Fruit fly (Drosophila melanogaster) whole organism, embryonic: ENCODE measurements around the gene Gnmt.
"Not testable (repeated sequence)": the region's sequence is repeated elsewhere in the genome, so short reads cannot be mapped to it uniquely, and the experiment has no call there.

Experiments used
- Atf-2 ChIP-seq: fragments of 200-800 bp; sonication (Bioruptor generic); optimal IDR thresholded peaks from 2 replicates; lab custom pipeline; 2016; ENCODE audit warnings: missing biosample characterization, missing genetic modification characterization
- CG1024 ChIP-seq: fragments of 200-800 bp; sonication (Bioruptor generic); IDR thresholded peaks from 2 replicates; pipeline ENCODE4 v1.3.6; 2022; ENCODE audit warnings: missing biosample characterization, missing genetic modification characterization
- CG10366 ChIP-seq: fragments of 200-800 bp; sonication (Bioruptor generic); IDR thresholded peaks from 2 replicates; pipeline ENCODE4 v1.3.6; 2022; ENCODE audit warnings: missing biosample characterization, missing genetic modification characterization
- CG11093 ChIP-seq: fragments of 200-800 bp; sonication (Bioruptor generic); IDR thresholded peaks from 3 replicates; pipeline ENCODE4 v1.3.6; 2022; ENCODE audit warnings: missing biosample characterization, missing genetic modification characterization
- CG14441 ChIP-seq: fragments of 200-800 bp; sonication (Bioruptor generic); IDR thresholded peaks from 2 replicates; pipeline ENCODE4 v1.3.6; 2022; ENCODE audit warnings: missing biosample characterization, missing genetic modification characterization
- CG14710 ChIP-seq: fragments of 200-800 bp; sonication (Bioruptor generic); optimal IDR thresholded peaks from 3 replicates; lab custom pipeline; 2019; ENCODE audit warnings: missing biosample characterization, mild to moderate bottlenecking, missing genetic modification characterization, moderate library complexity
- CG17802 ChIP-seq: fragments of 200-800 bp; sonication (Bioruptor generic); optimal IDR thresholded peaks from 2 replicates; lab custom pipeline; 2018; ENCODE audit warnings: missing biosample characterization, mild to moderate bottlenecking, missing genetic modification characterization, moderate library complexity
- CG33213 ChIP-seq: fragments of 200-800 bp; sonication (Bioruptor generic); optimal IDR thresholded peaks from 3 replicates; lab custom pipeline; 2016; ENCODE audit warnings: missing biosample characterization, missing genetic modification characterization
- CG6272 ChIP-seq: fragments of 200-800 bp; sonication (Bioruptor generic); IDR thresholded peaks from 2 replicates; pipeline ENCODE4 v1.3.6; 2022; ENCODE audit warnings: missing biosample characterization, missing genetic modification characterization
- CG7357 ChIP-seq: fragments of 200-800 bp; sonication (Bioruptor generic); IDR thresholded peaks from 3 replicates; pipeline ENCODE4 v1.3.6; 2022; ENCODE audit warnings: missing biosample characterization, missing genetic modification characterization
- CG8359 ChIP-seq: fragments of 200-800 bp; sonication (Bioruptor generic); optimal IDR thresholded peaks from 2 replicates; lab custom pipeline; 2017; ENCODE audit warnings: missing biosample characterization, mild to moderate bottlenecking, missing genetic modification characterization, borderline replicate concordance
- CG9932 ChIP-seq: fragments of 200-800 bp; sonication (Bioruptor generic); IDR thresholded peaks from 2 replicates; pipeline ENCODE4 v1.3.6; 2022; ENCODE audit warnings: missing biosample characterization, missing genetic modification characterization
- Dfd ChIP-seq, 2 experiments: fragments of >200 bp; optimal IDR thresholded peaks; 2 replicates each; lab custom pipeline; 2017; ENCODE audit warnings: missing biosample characterization in 2 of 2, missing genetic modification characterization in 2 of 2
- Dref ChIP-seq: fragments of 200-800 bp; sonication (Bioruptor generic); IDR thresholded peaks from 2 replicates; pipeline ENCODE4 v1.3.6; 2022; ENCODE audit warnings: missing biosample characterization, missing genetic modification characterization
- Ets65A ChIP-seq: fragments of 200-800 bp; sonication (Bioruptor generic); peaks from one replicate; lab custom pipeline; 2016; ENCODE audit warnings: missing biosample characterization, missing genetic modification characterization
- Gug ChIP-seq: fragments of 200-800 bp; sonication (Bioruptor generic); IDR thresholded peaks from 4 replicates; pipeline ENCODE4 v1.3.6; 2022; ENCODE audit warnings: missing biosample characterization, missing genetic modification characterization
- H2.0 ChIP-seq: fragments of 200-800 bp; sonication (Bioruptor generic); IDR thresholded peaks from 2 replicates; pipeline ENCODE4 v1.3.6; 2022; ENCODE audit warnings: missing biosample characterization, missing genetic modification characterization
- Hmr ChIP-seq: fragments of 200-800 bp; sonication (Bioruptor generic); optimal IDR thresholded peaks from 3 replicates; lab custom pipeline; 2017; ENCODE audit warnings: mild to moderate bottlenecking, missing biosample characterization, missing genetic modification reagents, missing genetic modification characterization
- Hr3 ChIP-seq: fragments of 200-800 bp; sonication (Bioruptor generic); optimal IDR thresholded peaks from 3 replicates; lab custom pipeline; 2016; ENCODE audit warnings: missing biosample characterization, missing genetic modification characterization
- Hr78 ChIP-seq, 2 experiments: fragments of 200-800 bp in 1 of 2; fragments of >200 bp in 1 of 2; sonication (Bioruptor generic) in 1 of 2; optimal IDR thresholded peaks; 2 replicates each; lab custom pipeline; 2017 to 2019; ENCODE audit warnings: missing biosample characterization in 2 of 2, missing genetic modification characterization in 2 of 2, mild to moderate bottlenecking in 1 of 2, moderate library complexity in 1 of 2
- Lhr ChIP-seq: fragments of 200-800 bp; sonication (Bioruptor generic); optimal IDR thresholded peaks from 3 replicates; lab custom pipeline; 2017; ENCODE audit warnings: mild to moderate bottlenecking, missing biosample characterization, missing genetic modification reagents, missing genetic modification characterization
- MBD-R2 ChIP-seq: fragments of 200-800 bp; sonication (Bioruptor generic); IDR thresholded peaks from 2 replicates; pipeline ENCODE4 v1.3.6; 2022; ENCODE audit warnings: missing biosample characterization, missing genetic modification characterization
- Med ChIP-seq: fragments of 200-800 bp; sonication (Bioruptor generic); peaks from one replicate; lab custom pipeline; 2016; ENCODE audit warnings: missing biosample characterization, missing genetic modification characterization, mild to moderate bottlenecking, inconsistent platforms, moderate library complexity
- Myb ChIP-seq: fragments of 200-800 bp; sonication (Bioruptor generic); optimal IDR thresholded peaks from 2 replicates; lab custom pipeline; 2016; ENCODE audit warnings: missing biosample characterization, missing genetic modification characterization
- Pdp1 ChIP-seq, 2 experiments: fragments of 200-800 bp; sonication (Bioruptor generic); optimal IDR thresholded peaks; 3 replicates each; lab custom pipeline; 2016; ENCODE audit warnings: missing biosample characterization in 2 of 2, missing genetic modification characterization in 2 of 2, mild to moderate bottlenecking in 1 of 2, moderate library complexity in 1 of 2
- Ptx1 ChIP-seq: fragments of 200-800 bp; sonication (Bioruptor generic); IDR thresholded peaks from 2 replicates; pipeline ENCODE4 v1.3.6; 2022; ENCODE audit warnings: missing biosample characterization, missing genetic modification characterization
- Rx ChIP-seq: fragments of 200-800 bp; sonication (Bioruptor generic); IDR thresholded peaks from 2 replicates; pipeline ENCODE4 v1.3.6; 2022; ENCODE audit warnings: missing biosample characterization, missing genetic modification characterization
- Sry-δ ChIP-seq: fragments of 200-800 bp; sonication (Bioruptor generic); optimal IDR thresholded peaks from 2 replicates; lab custom pipeline; 2016; ENCODE audit warnings: missing biosample characterization, missing genetic modification characterization
- ase ChIP-seq: fragments of 200-800 bp; sonication (Bioruptor generic); IDR thresholded peaks from 3 replicates; pipeline ENCODE4 v1.3.6; 2022; ENCODE audit warnings: missing biosample characterization, missing genetic modification characterization
- dimm ChIP-seq: fragments of 200-800 bp; sonication (Bioruptor generic); IDR thresholded peaks from 2 replicates; pipeline ENCODE4 v1.3.6; 2022; ENCODE audit warnings: missing biosample characterization, missing genetic modification characterization
- dysf ChIP-seq: fragments of 200-800 bp; sonication (Bioruptor generic); IDR thresholded peaks from 3 replicates; pipeline ENCODE4 v1.3.6; 2022; ENCODE audit warnings: missing biosample characterization, missing genetic modification characterization
- ken ChIP-seq: fragments of 200-800 bp; sonication (Bioruptor generic); IDR thresholded peaks from 3 replicates; pipeline ENCODE4 v1.3.6; 2022; ENCODE audit warnings: missing biosample characterization, missing genetic modification characterization
- knrl ChIP-seq: fragments of 200-800 bp; sonication (Bioruptor generic); IDR thresholded peaks from 3 replicates; pipeline ENCODE4 v1.3.6; 2022; ENCODE audit warnings: missing biosample characterization, missing genetic modification characterization; ENCODE audit not compliant: partially characterized antibody
- lola ChIP-seq, 3 experiments: fragments of >200 bp in 2 of 3; fragments of 200-800 bp in 1 of 3; sonication (Bioruptor generic) in 1 of 3; optimal IDR thresholded peaks; 2 replicates each; lab custom pipeline; 2017 to 2019; ENCODE audit warnings: missing biosample characterization in 3 of 3, missing genetic modification characterization in 3 of 3, mild to moderate bottlenecking in 1 of 3, moderate library complexity in 1 of 3
- mam ChIP-seq: fragments of 200-800 bp; sonication (Bioruptor generic); optimal IDR thresholded peaks from 3 replicates; lab custom pipeline; 2016; ENCODE audit warnings: missing biosample characterization, missing genetic modification characterization
- phol ChIP-seq: fragments of 200-800 bp; sonication (Bioruptor generic); optimal IDR thresholded peaks from 3 replicates; lab custom pipeline; 2018; ENCODE audit warnings: missing biosample characterization, mild to moderate bottlenecking, missing genetic modification characterization, moderate library complexity
- prd ChIP-seq, 3 experiments: fragments of >200 bp in 2 of 3; fragments of 200-800 bp in 1 of 3; sonication (Bioruptor generic) in 1 of 3; optimal IDR thresholded peaks in 2 of 3; IDR thresholded peaks in 1 of 3; 2 replicates in 2 of 3; 3 replicates in 1 of 3; pipeline versions ENCODE4 v1.3.6 to Lab custom; 2017 to 2022; ENCODE audit warnings: missing biosample characterization in 1 of 3, missing genetic modification characterization in 1 of 3
- pum ChIP-seq: fragments of 200-800 bp; sonication (Bioruptor generic); optimal IDR thresholded peaks from 2 replicates; lab custom pipeline; 2016; ENCODE audit warnings: missing biosample characterization, missing genetic modification characterization
- ranshi ChIP-seq: fragments of 200-800 bp; sonication (Bioruptor generic); IDR thresholded peaks from 2 replicates; pipeline ENCODE4 v1.3.6; 2022; ENCODE audit warnings: missing biosample characterization, missing genetic modification characterization
- sens ChIP-seq: fragments of 200-800 bp; sonication (Bioruptor generic); peaks from one replicate; lab custom pipeline; 2016; ENCODE audit warnings: missing biosample characterization, missing genetic modification characterization
- sisA ChIP-seq: fragments of 200-800 bp; sonication (Bioruptor generic); IDR thresholded peaks from 2 replicates; pipeline ENCODE4 v1.3.6; 2022; ENCODE audit warnings: missing biosample characterization, missing genetic modification characterization
- sob ChIP-seq: fragments of 200-800 bp; sonication (Bioruptor generic); IDR thresholded peaks from 2 replicates; pipeline ENCODE4 v1.3.6; 2022; ENCODE audit warnings: missing biosample characterization, missing genetic modification characterization
- stwl ChIP-seq: fragments of 200-800 bp; sonication (Bioruptor generic); optimal IDR thresholded peaks from 3 replicates; lab custom pipeline; 2018; ENCODE audit warnings: missing biosample characterization, mild to moderate bottlenecking, missing genetic modification characterization, moderate library complexity
- tll ChIP-seq, 2 experiments: fragments of 200-800 bp in 1 of 2; fragments of >200 bp in 1 of 2; sonication (Bioruptor generic) in 1 of 2; optimal IDR thresholded peaks; 2 replicates each; lab custom pipeline; 2017 to 2019; ENCODE audit warnings: missing biosample characterization in 2 of 2, missing genetic modification characterization in 2 of 2, mild to moderate bottlenecking in 1 of 2, moderate library complexity in 1 of 2
- vvl ChIP-seq: fragments of 200-800 bp; sonication (Bioruptor generic); IDR thresholded peaks from 2 replicates; pipeline ENCODE4 v1.3.6; 2022; ENCODE audit warnings: missing biosample characterization, missing genetic modification characterization
- zfh1 ChIP-seq: fragments of 200-800 bp; sonication (Bioruptor generic); IDR thresholded peaks from 3 replicates; pipeline ENCODE4 v1.3.6; 2022; ENCODE audit warnings: missing biosample characterization, missing genetic modification characterization

Gnmt gene

dm6 chr3R:12712178-12713172 is 38.1 kb downstream of the Gnmt start, which contains the start of gene PolQ (continued):
- TF ChIP-seq Med (peak; percentile 35), Hmr (GFP tag; lab: Kevin White, UChicago) (peak; percentile 76), Ptx1 (GFP tag; lab: Robert Waterston, UW) (peak; percentile 25; the same call in 1 of the 2 replicates), CG10366 (GFP tag; lab: Robert Waterston, UW) (peak; percentile 13; the same call in 1 of the 2 replicates), prd (GFP tag; IDR thresholded peaks at IDR 0.05; lab: Robert Waterston, UW) (peak; percentile 63; the same call in 1 of the 3 replicates), CG11093 (GFP tag; lab: Robert Waterston, UW) (peak; percentile 46; the same call in 1 of the 3 replicates), Gug (peak; percentile 46; the same call in 2 of the 4 replicates), Lhr (peak; percentile 96), sob (GFP tag; lab: Robert Waterston, UW) (peak; percentile 30), Hr3 (peak; percentile 6), zfh1 (GFP tag; lab: Robert Waterston, UW) (peak; percentile 48; the same call in 1 of the 3 replicates), CG1024 (peak; percentile 80), Sry-δ (GFP tag; lab: Kevin White, UChicago) (peak; percentile 10), Myb (GFP tag; lab: Kevin White, UChicago) (peak; percentile 91), dysf (0 out of 3 replicates have a peak, but pooled peaks have one; percentile 20), CG9932 (peak; percentile 42), CG17802 (tag; lab: Kevin White, UChicago) (peak; percentile 69), stwl (tag; lab: Kevin White, UChicago) (peak; percentile 24), ranshi (peak; percentile 48; the same call in 1 of the 2 replicates), Dref (peak; percentile 33; the same call in 1 of the 2 replicates), Ets65A (GFP tag; lab: Kevin White, UChicago) (peak; percentile 89), CG33213 (peak; percentile 43), Pdp1 (GFP tag; optimal IDR thresholded peaks at IDR 0.05; lab: Kevin White, UChicago) (peak in 1 of 2 experiments; percentile 42), sisA (peak; percentile 60), tll (GFP tag; optimal IDR thresholded peaks at IDR 0.05; lab: Kevin White, UChicago) (peak in 1 of 2 experiments; percentile 86), CG14710 (peak; percentile 33), knrl (GFP tag; lab: Robert Waterston, UW) (peak; percentile 33; the same call in 1 of the 3 replicates), MBD-R2 (GFP tag; lab: Robert Waterston, UW) (peak; percentile 71), lola (GFP tag; optimal IDR thresholded peaks at IDR 0.05; lab: Kevin White, UChicago) (peak in 1 of 3 experiments; percentile 90), dimm (GFP tag; lab: Robert Waterston, UW) (peak; percentile 23; the same call in 1 of the 2 replicates), pum (GFP tag; lab: Kevin White, UChicago) (peak; percentile 36), ken (peak; percentile 53; the same call in 1 of the 3 replicates), Atf-2 (GFP tag; lab: Kevin White, UChicago) (peak; percentile 9), H2.0 (GFP tag; lab: Robert Waterston, UW) (0 out of 2 replicates have a peak, but pooled peaks have one; percentile 14), Hr78 (GFP tag; optimal IDR thresholded peaks at IDR 0.05; lab: Kevin White, UChicago) (peak in 1 of 2 experiments; percentile 26), phol (peak; percentile 10), CG6272 (GFP tag; lab: Robert Waterston, UW) (peak; percentile 43), CG8359 (peak; percentile 96), Rx (GFP tag; lab: Robert Waterston, UW) (peak; percentile 51), Dfd (GFP tag; optimal IDR thresholded peaks at IDR 0.05; lab: Kevin White, UChicago) (peak in 1 of 2 experiments; percentile 97), sens (GFP tag; lab: Kevin White, UChicago) (peak; percentile 53), CG7357 (GFP tag; lab: Robert Waterston, UW) (peak; percentile 98), ase (GFP tag; lab: Robert Waterston, UW) (0 out of 3 replicates have a peak, but pooled peaks have one; percentile 44), mam (GFP tag; lab: Kevin White, UChicago) (peak; percentile 29), CG14441 (GFP tag; lab: Robert Waterston, UW) (peak; percentile 30; the same call in 1 of the 2 replicates), vvl (GFP tag; lab: Robert Waterston, UW) (peak; percentile 31; the same call in 1 of the 2 replicates)
- TF ChIP-seq prd (optimal IDR thresholded peaks at IDR 0.05; lab: Kevin White, UChicago) = not testable (repeated sequence)
